Worm (Caenorhabditis elegans): Measurements from ENCODE around the gene B0416.5.

The B0416.5 gene

ce11 chrX:9303422-9303821 is 32.8 kb upstream of the B0416.5 start, which contains the start of gene tmc-2:
Gene tmc-2 (plus strand): TSS chrX:9303722.
- TF ChIP-seq sea-2 (GFP tag; IDR thresholded peaks at IDR 0.05) (no peak), cebp-2 (GFP tag; IDR thresholded peaks at IDR 0.05) (no peak), dpff-1 (tag; optimal IDR thresholded peaks at IDR 0.05) (no peak), ztf-22 (GFP tag; optimal IDR thresholded peaks at IDR 0.05) (no peak), tbx-9 (tag; optimal IDR thresholded peaks at IDR 0.05; ENCODE audit: borderline replicate concordance) (no peak), athp-1 (tag; optimal IDR thresholded peaks at IDR 0.05) (no peak), lag-1 (GFP tag; IDR thresholded peaks at IDR 0.05) (no peak), tlf-1 (GFP tag; optimal IDR thresholded peaks at IDR 0.05) (no peak), nfya-2 (GFP tag; IDR thresholded peaks at IDR 0.05) (no peak), F55B11.4 (tag; optimal IDR thresholded peaks at IDR 0.05; ENCODE audit: borderline replicate concordance, insufficient read depth) (no peak), ceh-58 (GFP tag; IDR thresholded peaks at IDR 0.05) (no peak), mes-4 (tag; optimal IDR thresholded peaks at IDR 0.05) (no peak), let-607 (tag; optimal IDR thresholded peaks at IDR 0.05) (no peak), F52B5.7 (tag; optimal IDR thresholded peaks at IDR 0.05) (no peak), F57A8.1 (GFP tag; optimal IDR thresholded peaks at IDR 0.05) (no peak)

DNA sequence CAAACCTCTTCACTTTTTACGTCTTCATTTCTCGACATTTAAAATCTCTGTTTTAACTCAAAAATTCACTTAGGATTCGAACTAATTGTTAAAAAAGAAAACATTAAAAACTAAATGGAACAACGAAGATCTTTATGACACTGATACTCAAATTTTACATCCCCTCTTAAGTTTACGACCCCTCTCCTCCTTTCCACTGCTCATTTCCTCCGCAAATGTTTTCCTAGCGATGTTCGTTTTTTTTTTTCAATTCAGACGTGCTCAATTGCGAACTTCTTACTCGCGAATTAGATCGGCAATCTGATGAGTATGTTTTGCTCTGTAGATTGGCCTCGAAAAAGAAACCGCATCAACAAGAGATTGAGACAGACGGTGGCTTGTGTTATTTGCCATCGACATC is 32.1 kb upstream of the B0416.5 start:
- TF ChIP-seq nfyb-1 (GFP tag; IDR thresholded peaks at IDR 0.05) (no peak), hsf-1 (GFP tag; IDR thresholded peaks at IDR 0.05) (no peak), Y56A3A.18 (GFP tag; IDR thresholded peaks at IDR 0.05) (no peak), mxl-1 (tag; optimal IDR thresholded peaks at IDR 0.05) (no peak), B0336.3 (GFP tag; IDR thresholded peaks at IDR 0.05) (no peak), dox-1 (GFP tag; IDR thresholded peaks at IDR 0.05) (no peak), snpc-4 (GFP tag; optimal IDR thresholded peaks at IDR 0.05) (no peak), snpc-4 (tag; optimal IDR thresholded peaks at IDR 0.05) (no peak), attf-5 (GFP tag; optimal IDR thresholded peaks at IDR 0.05) (no peak), sptf-2 (GFP tag; optimal IDR thresholded peaks at IDR 0.05) (no peak), lir-1 (GFP tag; conservative IDR thresholded peaks at IDR 0.05) (no peak), F57A8.1 (GFP tag; optimal IDR thresholded peaks at IDR 0.05) (no peak), unc-130 (GFP tag; optimal IDR thresholded peaks at IDR 0.05) (no peak), nfya-2 (GFP tag; IDR thresholded peaks at IDR 0.05) (no peak), F37B4.10 (GFP tag; IDR thresholded peaks at IDR 0.05) (no peak), nhr-80 (tag; optimal IDR thresholded peaks at IDR 0.05) (no peak), gei-17 (GFP tag; optimal IDR thresholded peaks at IDR 0.05) (no peak), K11D2.4 (GFP tag; IDR thresholded peaks at IDR 0.05) (no peak), bed-1 (GFP tag; IDR thresholded peaks at IDR 0.05) (no peak), ekl-4 (GFP tag; IDR thresholded peaks at IDR 0.05) (no peak), rpc-1 (optimal IDR thresholded peaks at IDR 0.05) (no peak), rpc-1 (tag; optimal IDR thresholded peaks at IDR 0.05) (no peak)

ce11 chrX:9300379-9300778 is 29.7 kb upstream of the B0416.5 start:
- TF ChIP-seq sdz-38 (tag; optimal IDR thresholded peaks at IDR 0.05) (no peak), die-1 (tag; optimal IDR thresholded peaks at IDR 0.05) (no peak), ceh-91 (GFP tag; IDR thresholded peaks at IDR 0.05) (no peak), ztf-26 (tag; optimal IDR thresholded peaks at IDR 0.05) (no peak), ceh-100 (GFP tag; IDR thresholded peaks at IDR 0.05) (no peak), cebp-2 (GFP tag; IDR thresholded peaks at IDR 0.05) (no peak), efl-1 (GFP tag; optimal IDR thresholded peaks at IDR 0.05) (no peak), B0336.3 (GFP tag; IDR thresholded peaks at IDR 0.05) (no peak), C06A6.2 (GFP tag; conservative IDR thresholded peaks at IDR 0.05) (no peak), lin-35 (GFP tag; optimal IDR thresholded peaks at IDR 0.05) (no peak), zfh-2 (GFP tag; conservative IDR thresholded peaks at IDR 0.05) (no peak), B0019.2 (GFP tag; conservative IDR thresholded peaks at IDR 0.05) (no peak), Y79H2A.3 (GFP tag; conservative IDR thresholded peaks at IDR 0.05) (no peak)
